Worm (Caenorhabditis elegans) whole organism, mixed stage, embryonic: ENCODE measurements around the gene taf-7.1.

Experiments used
- M03D4.4 ChIP-seq: sonication (generic microtip); optimal IDR thresholded peaks from 2 replicates; lab custom pipeline; 2017; ENCODE audit warnings: mild to moderate bottlenecking, missing genetic modification characterization, missing compliant biosample characterization
- bed-3 ChIP-seq: fragments of 200-800 bp; sonication (Bioruptor generic); optimal IDR thresholded peaks from 3 replicates; lab custom pipeline; 2018; ENCODE audit warnings: mild to moderate bottlenecking, missing genetic modification characterization, moderate library complexity, missing compliant biosample characterization
- blmp-1 ChIP-seq: fragments of 150-350 bp; optimal IDR thresholded peaks from 2 replicates; lab custom pipeline; 2014; ENCODE audit warnings: missing biosample characterization, missing genetic modification characterization
- ceh-39 ChIP-seq: fragments of 150-350 bp; optimal IDR thresholded peaks from 2 replicates; lab custom pipeline; 2014; ENCODE audit warnings: missing biosample characterization, missing genetic modification characterization
- ceh-43 ChIP-seq: fragments of 200-800 bp; sonication (Bioruptor generic); optimal IDR thresholded peaks from 2 replicates; lab custom pipeline; 2018; ENCODE audit warnings: mild to moderate bottlenecking, missing genetic modification characterization, moderate library complexity, missing compliant biosample characterization
- ceh-83 ChIP-seq: fragments of 200-800 bp; sonication (Bioruptor generic); optimal IDR thresholded peaks from 2 replicates; lab custom pipeline; 2018; ENCODE audit warnings: mild to moderate bottlenecking, missing genetic modification characterization, missing compliant biosample characterization
- drap-1 ChIP-seq: fragments of 200-800 bp; sonication (Bioruptor generic); optimal IDR thresholded peaks from 3 replicates; lab custom pipeline; 2018; ENCODE audit warnings: mild to moderate bottlenecking, missing genetic modification characterization, missing compliant biosample characterization
- elt-3 ChIP-seq: fragments of 150-350 bp; optimal IDR thresholded peaks from 2 replicates; lab custom pipeline; 2014; ENCODE audit warnings: missing biosample characterization, missing genetic modification characterization
- flh-1 ChIP-seq: fragments of 200-800 bp; sonication (Bioruptor generic); optimal IDR thresholded peaks from 2 replicates; lab custom pipeline; 2018; ENCODE audit warnings: mild to moderate bottlenecking, missing genetic modification characterization, moderate library complexity, missing compliant biosample characterization
- ham-2 ChIP-seq: fragments of 200-800 bp; sonication (Bioruptor generic); optimal IDR thresholded peaks from 2 replicates; lab custom pipeline; 2018; ENCODE audit warnings: mild to moderate bottlenecking, missing genetic modification characterization, missing compliant biosample characterization
- hlh-1 ChIP-seq: fragments of 150-350 bp; optimal IDR thresholded peaks from 2 replicates; lab custom pipeline; 2014; ENCODE audit warnings: missing biosample characterization, missing genetic modification reagents, missing genetic modification characterization
- lin-13 ChIP-seq: fragments of 150-350 bp; optimal IDR thresholded peaks from 2 replicates; lab custom pipeline; 2014; ENCODE audit warnings: missing biosample characterization, missing genetic modification characterization
- lin-32 ChIP-seq: fragments of 200-800 bp; sonication (Bioruptor generic); optimal IDR thresholded peaks from 2 replicates; lab custom pipeline; 2018; ENCODE audit warnings: mild to moderate bottlenecking, missing genetic modification characterization, missing compliant biosample characterization
- lsy-2 ChIP-seq: fragments of 150-350 bp; optimal IDR thresholded peaks from 2 replicates; lab custom pipeline; 2014; ENCODE audit warnings: missing biosample characterization, missing genetic modification characterization
- mab-5 ChIP-seq: fragments of 150-350 bp; optimal IDR thresholded peaks from 2 replicates; lab custom pipeline; 2014; ENCODE audit warnings: missing biosample characterization, missing genetic modification characterization
- mls-2 ChIP-seq: sonication (generic microtip); optimal IDR thresholded peaks from 2 replicates; lab custom pipeline; 2016; ENCODE audit warnings: mild to moderate bottlenecking, missing genetic modification characterization, moderate library complexity, missing compliant biosample characterization
- nhr-12 ChIP-seq: fragments of 150-350 bp; optimal IDR thresholded peaks from 2 replicates; lab custom pipeline; 2014; ENCODE audit warnings: missing biosample characterization, missing genetic modification characterization
- nhr-2 ChIP-seq: fragments of 150-350 bp; optimal IDR thresholded peaks from 2 replicates; lab custom pipeline; 2014; ENCODE audit warnings: missing biosample characterization, missing genetic modification characterization
- nhr-237 ChIP-seq: fragments of 150-350 bp; optimal IDR thresholded peaks from 2 replicates; lab custom pipeline; 2014; ENCODE audit warnings: missing biosample characterization, missing genetic modification characterization
- nhr-28 ChIP-seq: fragments of 150-350 bp; optimal IDR thresholded peaks from 2 replicates; lab custom pipeline; 2014; ENCODE audit warnings: missing biosample characterization, missing genetic modification characterization
- nhr-76 ChIP-seq: sonication (generic microtip); optimal IDR thresholded peaks from 2 replicates; lab custom pipeline; 2017; ENCODE audit warnings: missing biosample characterization, missing genetic modification characterization
- pha-4 ChIP-seq: fragments of 150-350 bp; optimal IDR thresholded peaks from 2 replicates; lab custom pipeline; 2018; ENCODE audit warnings: missing biosample characterization, missing genetic modification reagents, missing genetic modification characterization
- sem-2 ChIP-seq: fragments of 200-800 bp; sonication (Bioruptor generic); optimal IDR thresholded peaks from 2 replicates; lab custom pipeline; 2018; ENCODE audit warnings: mild to moderate bottlenecking, missing genetic modification characterization, missing compliant biosample characterization
- snpc-4 ChIP-seq: fragments of 150-350 bp; optimal IDR thresholded peaks from 2 replicates; lab custom pipeline; 2014; ENCODE audit warnings: missing biosample characterization, missing genetic modification characterization
- sptf-1 ChIP-seq: sonication (generic microtip); optimal IDR thresholded peaks from 2 replicates; lab custom pipeline; 2017; ENCODE audit warnings: mild to moderate bottlenecking, missing genetic modification characterization, moderate library complexity, missing compliant biosample characterization
- tbx-8 ChIP-seq: fragments of 200-800 bp; sonication (Bioruptor generic); optimal IDR thresholded peaks from 2 replicates; lab custom pipeline; 2018; ENCODE audit warnings: mild to moderate bottlenecking, missing genetic modification characterization, moderate library complexity, missing compliant biosample characterization
- unc-120 ChIP-seq: sonication (generic microtip); optimal IDR thresholded peaks from 2 replicates; lab custom pipeline; 2017; ENCODE audit warnings: missing genetic modification characterization, missing compliant biosample characterization; ENCODE audit not compliant: poor library complexity, severe bottlenecking
- unc-39 ChIP-seq: fragments of 150-350 bp; optimal IDR thresholded peaks from 2 replicates; lab custom pipeline; 2014; ENCODE audit warnings: missing biosample characterization, missing genetic modification characterization
- unc-62 ChIP-seq: fragments of 150-350 bp; optimal IDR thresholded peaks from 2 replicates; lab custom pipeline; 2014; ENCODE audit warnings: missing biosample characterization, missing genetic modification reagents, missing genetic modification characterization
- zip-8 ChIP-seq: fragments of 150-350 bp; optimal IDR thresholded peaks from 2 replicates; lab custom pipeline; 2014; ENCODE audit warnings: missing biosample characterization, missing genetic modification characterization
- ztf-11 ChIP-seq: fragments of 150-350 bp; optimal IDR thresholded peaks from 2 replicates; lab custom pipeline; 2014; ENCODE audit warnings: missing biosample characterization, missing genetic modification characterization

The taf-7.1 gene

ce11 chrX:11818711-11819110, 18.6 kb downstream of the taf-7.1 start:
- TF ChIP-seq unc-62 (GFP tag; lab: Kevin White, UChicago) = peak; percentile 49
- TF ChIP-seq ceh-83 (GFP tag; lab: Kevin White, UChicago) = no peak
- TF ChIP-seq hlh-1 (tag; lab: Kevin White, UChicago) = peak; percentile 9
- TF ChIP-seq nhr-2 = no peak
- TF ChIP-seq sem-2 = no peak
- TF ChIP-seq lin-32 (GFP tag; lab: Kevin White, UChicago) = no peak
- TF ChIP-seq elt-3 (tag; lab: Kevin White, UChicago) = no peak
- no peak for TF ChIP-seq lin-13 (tag; lab: Kevin White, UChicago)
- peak; percentile 19 for TF ChIP-seq unc-120 (tag; lab: Kevin White, UChicago)
- TF ChIP-seq ham-2 (GFP tag; lab: Kevin White, UChicago) = no peak
- TF ChIP-seq ceh-43 (GFP tag; lab: Kevin White, UChicago) = no peak
- TF ChIP-seq blmp-1 (tag; lab: Kevin White, UChicago) = no peak
- TF ChIP-seq ceh-39 = no peak
- no peak for TF ChIP-seq bed-3 (GFP tag; lab: Kevin White, UChicago)

DNA sequence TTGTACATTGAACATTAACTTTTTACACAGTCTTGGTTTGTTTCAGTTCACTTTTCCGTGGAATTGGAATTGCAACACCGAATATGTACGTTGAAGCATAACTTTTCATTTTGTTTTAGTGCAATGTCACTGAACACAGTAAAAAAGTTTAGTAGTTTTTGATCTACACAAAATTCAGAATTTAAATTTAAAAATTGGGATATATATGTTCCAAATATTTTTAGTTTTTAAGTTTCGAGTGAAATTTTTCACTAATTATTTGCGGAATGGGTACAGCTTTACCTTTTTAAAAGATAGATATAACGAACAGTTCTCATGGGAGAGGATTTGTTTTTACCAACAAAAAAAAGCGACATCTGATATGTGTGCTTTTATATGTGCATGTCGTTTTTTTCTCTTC, 20.5 kb downstream of the taf-7.1 start:
- TF ChIP-seq tbx-8 (GFP tag; lab: Kevin White, UChicago) = no peak
- TF ChIP-seq flh-1 = no peak
- TF ChIP-seq mab-5 (tag; lab: Kevin White, UChicago) = no peak
- no peak for TF ChIP-seq sem-2
- no peak for TF ChIP-seq nhr-76 (tag; lab: Kevin White, UChicago)
- no peak for TF ChIP-seq mls-2 (tag; lab: Kevin White, UChicago)
- TF ChIP-seq ztf-11 (tag; lab: Kevin White, UChicago) = no peak
- TF ChIP-seq lsy-2 (tag; lab: Kevin White, UChicago) = no peak
- no peak for TF ChIP-seq nhr-28 (tag; lab: Kevin White, UChicago)
- no peak for TF ChIP-seq drap-1 (GFP tag; lab: Kevin White, UChicago)

DNA sequence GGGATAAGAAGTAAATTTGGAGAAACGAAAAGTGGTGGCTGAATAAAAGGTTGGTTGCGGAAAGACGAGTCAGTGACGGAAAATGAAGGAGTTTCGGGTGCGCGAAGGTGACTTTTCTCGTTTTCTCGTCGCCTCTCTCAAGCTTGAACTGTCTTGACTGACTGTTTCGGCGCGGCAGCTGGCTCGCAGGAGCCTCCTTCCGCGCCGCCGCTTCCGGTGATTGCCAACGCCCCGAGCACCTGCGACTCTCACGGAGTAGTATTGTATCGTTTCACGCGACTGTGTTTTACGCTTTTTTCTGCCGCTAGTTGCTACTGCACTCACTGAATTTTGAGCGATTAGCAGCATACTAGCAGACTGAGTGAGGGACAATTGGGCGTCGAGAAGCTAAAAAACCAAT, 22.6 kb downstream of the taf-7.1 start, which contains the start of gene C34E11.2:
C34E11.2 (minus strand) TSS at position 84 of the 400 bp plus-strand sequence.
- TF ChIP-seq sem-2 (no peak), lsy-2 (tag; lab: Kevin White, UChicago) (no peak), drap-1 (GFP tag; lab: Kevin White, UChicago) (no peak), pha-4 (no peak), sptf-1 (tag; lab: Kevin White, UChicago) (no peak), hlh-1 (tag; lab: Kevin White, UChicago) (no peak), flh-1 (no peak), lin-32 (GFP tag; lab: Kevin White, UChicago) (no peak), lin-13 (tag; lab: Kevin White, UChicago) (no peak), ham-2 (GFP tag; lab: Kevin White, UChicago) (no peak), tbx-8 (GFP tag; lab: Kevin White, UChicago) (no peak)

- no peak for TF ChIP-seq mls-2 (tag; lab: Kevin White, UChicago)
- no peak for TF ChIP-seq ceh-83 (GFP tag; lab: Kevin White, UChicago)
- no peak for TF ChIP-seq ceh-43 (GFP tag; lab: Kevin White, UChicago)
- TF ChIP-seq nhr-2 = no peak
- no peak for TF ChIP-seq lin-32 (GFP tag; lab: Kevin White, UChicago)
- TF ChIP-seq zip-8 (tag; lab: Kevin White, UChicago) = no peak
- TF ChIP-seq lin-13 (tag; lab: Kevin White, UChicago) = no peak
- no peak for TF ChIP-seq unc-120 (tag; lab: Kevin White, UChicago)
- TF ChIP-seq nhr-12 (tag; lab: Kevin White, UChicago) = no peak
- no peak for TF ChIP-seq M03D4.4
- TF ChIP-seq blmp-1 (tag; lab: Kevin White, UChicago) = no peak
- no peak for TF ChIP-seq bed-3 (GFP tag; lab: Kevin White, UChicago)
- no peak for TF ChIP-seq lsy-2 (tag; lab: Kevin White, UChicago)
- TF ChIP-seq sem-2 = no peak
- no peak for TF ChIP-seq unc-39 (tag; lab: Kevin White, UChicago)
- no peak for TF ChIP-seq snpc-4 (tag; lab: Kevin White, UChicago)
- TF ChIP-seq nhr-237 = no peak
These were observed 31.0 kb downstream of the taf-7.1 start for ce11 chrX:11806175-11806853.
